Worm (Caenorhabditis elegans): Measurements from ENCODE around the gene sri-1.

Gene sri-1

ce11 chrV:15917458-15917857 is 50.0 kb downstream of the sri-1 start, which contains the start of gene F35E8.9:
TSS of gene F35E8.9 (minus strand) at chrV:15917558.
- no peak for TF ChIP-seq unc-62 (GFP tag; optimal IDR thresholded peaks at IDR 0.05)
